Worm (Caenorhabditis elegans) whole organism, midembryonic: Measurements from ENCODE around the gene M05D6.3.

Experiments
- T22C8.4 ChIP-seq: fragments of 200-800 bp; sonication (Bioruptor generic); IDR thresholded peaks from 2 replicates; pipeline ENCODE4 v1.3.6; 2022; ENCODE audit warnings: missing genetic modification characterization, missing compliant biosample characterization
- flt-1 ChIP-seq: fragments of 200-800 bp; sonication (Bioruptor generic); IDR thresholded peaks from 2 replicates; pipeline ENCODE4 v1.3.6; 2022; ENCODE audit warnings: missing genetic modification characterization, missing compliant biosample characterization
- ref-1 ChIP-seq: fragments of 200-800 bp; sonication (Bioruptor generic); conservative IDR thresholded peaks from 2 replicates; pipeline ENCODE4 v1.3.6; 2022; ENCODE audit warnings: missing genetic modification reagents, missing genetic modification characterization, missing compliant biosample characterization
- ztf-23 ChIP-seq: fragments of 200-800 bp; sonication (Bioruptor generic); IDR thresholded peaks from 2 replicates; pipeline ENCODE4 v1.3.6; 2022; ENCODE audit warnings: missing genetic modification reagents, missing genetic modification characterization, missing compliant biosample characterization

- TF ChIP-seq flt-1 (GFP tag; lab: Robert Waterston, UW) (no peak), T22C8.4 (GFP tag; lab: Robert Waterston, UW) (no peak), ref-1 (no peak), ztf-23 (no peak)
These were observed 31.6 kb upstream of the M05D6.3 start, which contains the start of gene evl-20 for ce11 chrII:8444007-8444406.
